Fruit fly (Drosophila melanogaster): ENCODE data around the gene CG18213.
"Not testable (repeated sequence)": the region's sequence is repeated elsewhere in the genome, so short reads cannot be mapped to it uniquely, and the experiment has no call there.

CG18213 gene

dm6 chr3R:16992716-16993115 lies 47.3 kb downstream of the CG18213 start, which contains the start of gene CG31274:
Gene CG31274 (plus strand): TSS chr3R:16993016.
- TF ChIP-seq fd85E (GFP tag; optimal IDR thresholded peaks at IDR 0.05); lz (GFP tag; optimal IDR thresholded peaks at IDR 0.05); Gug (GFP tag; IDR thresholded peaks at IDR 0.05): not testable (repeated sequence)

- TF ChIP-seq Hr4 (GFP tag; optimal IDR thresholded peaks at IDR 0.05) (peak; percentile 57), CG8319 (GFP tag; optimal IDR thresholded peaks at IDR 0.05) (peak; percentile 24), Met (GFP tag; optimal IDR thresholded peaks at IDR 0.05) (no peak), Eip78C (GFP tag) (peak; percentile 54), CG4318 (GFP tag; optimal IDR thresholded peaks at IDR 0.05) (no peak), CG10631 (GFP tag; optimal IDR thresholded peaks at IDR 0.05) (peak; percentile 33), CG6792 (GFP tag; optimal IDR thresholded peaks at IDR 0.05) (peak; percentile 4), CG10669 (GFP tag; optimal IDR thresholded peaks at IDR 0.05) (no peak), CG3032 (tag; optimal IDR thresholded peaks at IDR 0.05) (peak; percentile 47), fkh (GFP tag; optimal IDR thresholded peaks at IDR 0.05) (no peak), CG1621 (tag; optimal IDR thresholded peaks at IDR 0.05) (peak; percentile 41), Eip75B (GFP tag; optimal IDR thresholded peaks at IDR 0.05) (peak; percentile 57), Ets21C (GFP tag; optimal IDR thresholded peaks at IDR 0.05) (peak; percentile 63), CG6854 (GFP tag; optimal IDR thresholded peaks at IDR 0.05) (peak; percentile 8), Hr38 (GFP tag; optimal IDR thresholded peaks at IDR 0.05) (no peak), lz (GFP tag; optimal IDR thresholded peaks at IDR 0.05) (peak; percentile 63), Ets96B (tag; optimal IDR thresholded peaks at IDR 0.05) (no peak), CG11294 (GFP tag; IDR thresholded peaks at IDR 0.05) (no peak), CG6276 (GFP tag; optimal IDR thresholded peaks at IDR 0.05) (no peak), cyc (GFP tag; optimal IDR thresholded peaks at IDR 0.05) (peak; percentile 36), acj6 (GFP tag; optimal IDR thresholded peaks at IDR 0.05) (peak; percentile 21), Sox14 (GFP tag; optimal IDR thresholded peaks at IDR 0.05) (peak; percentile 46), Lpt (GFP tag; optimal IDR thresholded peaks at IDR 0.05) (no peak), svp (GFP tag) (peak; percentile 20), dac (GFP tag; optimal IDR thresholded peaks at IDR 0.05) (no peak), esn (GFP tag; optimal IDR thresholded peaks at IDR 0.05) (peak; percentile 58), CG3919 (GFP tag; optimal IDR thresholded peaks at IDR 0.05) (peak; percentile 52), CG15336 (GFP tag; IDR thresholded peaks at IDR 0.05) (no peak), CG8119 (GFP tag; IDR thresholded peaks at IDR 0.05) (no peak), Sox102F (GFP tag; optimal IDR thresholded peaks at IDR 0.05) (peak; percentile 47), CG11902 (GFP tag; optimal IDR thresholded peaks at IDR 0.05) (peak; percentile 15), topi (GFP tag; optimal IDR thresholded peaks at IDR 0.05) (peak; percentile 51), Hr39 (GFP tag; optimal IDR thresholded peaks at IDR 0.05) (peak; percentile 60), CG31627 (GFP tag; optimal IDR thresholded peaks at IDR 0.05) (peak; percentile 52), achi (GFP tag; optimal IDR thresholded peaks at IDR 0.05) (peak; percentile 24), Blimp-1 (GFP tag; optimal IDR thresholded peaks at IDR 0.05) (no peak), fd59A (GFP tag; optimal IDR thresholded peaks at IDR 0.05) (no peak)
Measured at dm6 chr3R:16991781-16992180, 48.2 kb downstream of the CG18213 start, which contains the start of gene EMC2B. Gene EMC2B (minus strand): TSS chr3R:16991878.

- TF ChIP-seq CG10669, esn, vri (GFP tag; optimal IDR thresholded peaks at IDR 0.05): not testable (repeated sequence)
Measured at dm6 chr3R:16988514-16988913, 51.5 kb downstream of the CG18213 start, which contains the start of gene MESK4. Gene MESK4 (plus strand): TSS chr3R:16988814.
